Fruit fly (Drosophila melanogaster) whole organism, embryonic: ENCODE measurements around the gene CG11679.

ENCODE experiments used
- BEAF-32 ChIP-seq: fragments of 200-800 bp; sonication (Bioruptor generic); optimal IDR thresholded peaks from 3 replicates; lab custom pipeline; 2017; ENCODE audit warnings: missing biosample characterization, missing genetic modification characterization, mild to moderate bottlenecking, moderate library complexity, missing genetic modification reagents
- CG12299 ChIP-seq: fragments of 200-800 bp; sonication (Bioruptor generic); optimal IDR thresholded peaks from 2 replicates; lab custom pipeline; 2018; ENCODE audit warnings: missing biosample characterization, mild to moderate bottlenecking, missing genetic modification characterization
- CG12391 ChIP-seq: fragments of 200-800 bp; sonication (Bioruptor generic); optimal IDR thresholded peaks from 3 replicates; lab custom pipeline; 2018; ENCODE audit warnings: missing biosample characterization, mild to moderate bottlenecking, missing genetic modification characterization, moderate library complexity
- CG13287 ChIP-seq: fragments of 200-800 bp; sonication (Bioruptor generic); IDR thresholded peaks from 2 replicates; pipeline ENCODE4 v1.3.6; 2022; ENCODE audit warnings: missing biosample characterization, missing genetic modification characterization; ENCODE audit not compliant: partially characterized antibody
- CG14441 ChIP-seq: fragments of 200-800 bp; sonication (Bioruptor generic); IDR thresholded peaks from 2 replicates; pipeline ENCODE4 v1.3.6; 2022; ENCODE audit warnings: missing biosample characterization, missing genetic modification characterization
- CG16813 ChIP-seq: fragments of 200-800 bp; sonication (Bioruptor generic); IDR thresholded peaks from 3 replicates; pipeline ENCODE4 v1.3.6; 2022; ENCODE audit warnings: missing biosample characterization, missing genetic modification characterization; ENCODE audit not compliant: partially characterized antibody
- CG17359 ChIP-seq: fragments of 200-800 bp; sonication (Bioruptor generic); optimal IDR thresholded peaks from 3 replicates; lab custom pipeline; 2018; ENCODE audit warnings: missing biosample characterization, mild to moderate bottlenecking, missing genetic modification characterization, moderate library complexity
- CG1832 ChIP-seq: fragments of 200-800 bp; sonication (Bioruptor generic); optimal IDR thresholded peaks from 2 replicates; lab custom pipeline; 2017; ENCODE audit warnings: missing biosample characterization, mild to moderate bottlenecking, missing genetic modification characterization, inconsistent platforms
- CG18619 ChIP-seq: fragments of 200-800 bp; sonication (Bioruptor generic); optimal IDR thresholded peaks from 3 replicates; lab custom pipeline; 2017; ENCODE audit warnings: missing biosample characterization, mild to moderate bottlenecking, missing genetic modification characterization
- CG31224 ChIP-seq: fragments of 200-800 bp; sonication (Bioruptor generic); IDR thresholded peaks from 2 replicates; pipeline ENCODE4 v1.3.6; 2022; ENCODE audit warnings: missing biosample characterization, missing genetic modification characterization
- CG31388 ChIP-seq: fragments of 200-800 bp; sonication (Bioruptor generic); optimal IDR thresholded peaks from 2 replicates; lab custom pipeline; 2016; ENCODE audit warnings: missing biosample characterization, missing genetic modification characterization
- CG3838 ChIP-seq: fragments of 200-800 bp; sonication (Bioruptor generic); optimal IDR thresholded peaks from 3 replicates; lab custom pipeline; 2016; ENCODE audit warnings: missing biosample characterization, missing genetic modification characterization
- CG6272 ChIP-seq: fragments of 200-800 bp; sonication (Bioruptor generic); IDR thresholded peaks from 2 replicates; pipeline ENCODE4 v1.3.6; 2022; ENCODE audit warnings: missing biosample characterization, missing genetic modification characterization
- CG6654 ChIP-seq: fragments of 200-800 bp; sonication (Bioruptor generic); optimal IDR thresholded peaks from 2 replicates; lab custom pipeline; 2017; ENCODE audit warnings: missing biosample characterization, mild to moderate bottlenecking, missing genetic modification characterization
- CG6791 ChIP-seq: fragments of 200-800 bp; sonication (Bioruptor generic); IDR thresholded peaks from 3 replicates; pipeline ENCODE4 v1.3.6; 2022; ENCODE audit warnings: missing biosample characterization, missing genetic modification characterization; ENCODE audit not compliant: partially characterized antibody
- CG8290 ChIP-seq, 3 experiments: fragments of 200-800 bp; sonication (Bioruptor generic); optimal IDR thresholded peaks; 2 replicates each; lab custom pipeline; 2016 to 2019; ENCODE audit warnings: missing biosample characterization in 3 of 3, missing genetic modification characterization in 3 of 3, mild to moderate bottlenecking in 2 of 3, moderate library complexity in 1 of 3
- CG9797 ChIP-seq: fragments of 200-800 bp; sonication (Bioruptor generic); optimal IDR thresholded peaks from 3 replicates; lab custom pipeline; 2018; ENCODE audit warnings: missing biosample characterization, mild to moderate bottlenecking, missing genetic modification characterization
- CG9876 ChIP-seq: fragments of 200-800 bp; sonication (Bioruptor generic); optimal IDR thresholded peaks from 2 replicates; lab custom pipeline; 2016; ENCODE audit warnings: missing biosample characterization, missing genetic modification characterization
- CoRest ChIP-seq: fragments of 200-800 bp; sonication (Bioruptor generic); optimal IDR thresholded peaks from 3 replicates; lab custom pipeline; 2018; ENCODE audit warnings: missing biosample characterization, mild to moderate bottlenecking, missing genetic modification characterization, moderate library complexity
- Dek ChIP-seq: fragments of 200-800 bp; sonication (Bioruptor generic); optimal IDR thresholded peaks from 3 replicates; lab custom pipeline; 2019; ENCODE audit warnings: missing biosample characterization, mild to moderate bottlenecking, missing genetic modification characterization, moderate library complexity
- Dp ChIP-seq: fragments of 200-800 bp; sonication (Bioruptor generic); optimal IDR thresholded peaks from 2 replicates; lab custom pipeline; 2018; ENCODE audit warnings: missing biosample characterization, mild to moderate bottlenecking, missing genetic modification characterization, moderate library complexity
- E2f2 ChIP-seq: fragments of 200-800 bp; sonication (Bioruptor generic); IDR thresholded peaks from 2 replicates; pipeline ENCODE4 v1.3.6; 2022; ENCODE audit warnings: missing biosample characterization, missing genetic modification characterization
- Fer2 ChIP-seq: fragments of 200-800 bp; sonication (Bioruptor generic); optimal IDR thresholded peaks from 2 replicates; lab custom pipeline; 2018; ENCODE audit warnings: missing biosample characterization, mild to moderate bottlenecking, missing genetic modification characterization, moderate library complexity
- Gug ChIP-seq: fragments of 200-800 bp; sonication (Bioruptor generic); IDR thresholded peaks from 4 replicates; pipeline ENCODE4 v1.3.6; 2022; ENCODE audit warnings: missing biosample characterization, missing genetic modification characterization
- HHEX ChIP-seq: fragments of 200-800 bp; sonication (Bioruptor generic); optimal IDR thresholded peaks from 3 replicates; lab custom pipeline; 2017; ENCODE audit warnings: missing biosample characterization, mild to moderate bottlenecking, missing genetic modification characterization, missing genetic modification reagents
- HLHmδ ChIP-seq: fragments of 200-800 bp; sonication (Bioruptor generic); optimal IDR thresholded peaks from 2 replicates; lab custom pipeline; 2018; ENCODE audit warnings: missing biosample characterization, mild to moderate bottlenecking, missing genetic modification characterization, moderate library complexity
- HmgD ChIP-seq: fragments of 200-800 bp; sonication (Bioruptor generic); optimal IDR thresholded peaks from 3 replicates; lab custom pipeline; 2016; ENCODE audit warnings: missing biosample characterization, missing genetic modification characterization
- Med ChIP-seq: fragments of 200-800 bp; sonication (Bioruptor generic); peaks from one replicate; lab custom pipeline; 2016; ENCODE audit warnings: missing biosample characterization, missing genetic modification characterization, mild to moderate bottlenecking, inconsistent platforms, moderate library complexity
- Nf-YC ChIP-seq: fragments of 200-800 bp; optimal IDR thresholded peaks from 3 replicates; lab custom pipeline; 2019; ENCODE audit warnings: missing biosample characterization, mild to moderate bottlenecking, missing genetic modification characterization, moderate library complexity
- Pdp1 ChIP-seq, 2 experiments: fragments of 200-800 bp; sonication (Bioruptor generic); optimal IDR thresholded peaks; 3 replicates each; lab custom pipeline; 2016; ENCODE audit warnings: missing biosample characterization in 2 of 2, missing genetic modification characterization in 2 of 2, mild to moderate bottlenecking in 1 of 2, moderate library complexity in 1 of 2
- Scr ChIP-seq: fragments of 200-800 bp; sonication (Bioruptor generic); IDR thresholded peaks from 2 replicates; pipeline ENCODE4 v1.3.6; 2022; ENCODE audit warnings: missing biosample characterization, missing genetic modification characterization; ENCODE audit not compliant: partially characterized antibody
- Xbp1 ChIP-seq: fragments of 200-800 bp; sonication (Bioruptor generic); optimal IDR thresholded peaks from 3 replicates; lab custom pipeline; 2016; ENCODE audit warnings: missing biosample characterization, mild to moderate bottlenecking, missing genetic modification characterization
- YL-1 ChIP-seq: fragments of 200-800 bp; sonication (Bioruptor generic); optimal IDR thresholded peaks from 3 replicates; lab custom pipeline; 2017; ENCODE audit warnings: missing biosample characterization, mild to moderate bottlenecking, missing genetic modification characterization
- ac ChIP-seq: fragments of 200-800 bp; sonication (Bioruptor generic); optimal IDR thresholded peaks from 3 replicates; lab custom pipeline; 2017; ENCODE audit warnings: missing biosample characterization, mild to moderate bottlenecking, missing genetic modification characterization
- amos ChIP-seq: fragments of 200-800 bp; sonication (Bioruptor generic); IDR thresholded peaks from 2 replicates; pipeline ENCODE4 v1.3.6; 2022; ENCODE audit warnings: missing biosample characterization, missing genetic modification characterization; ENCODE audit not compliant: partially characterized antibody
- cato ChIP-seq: fragments of 200-800 bp; sonication (Bioruptor generic); optimal IDR thresholded peaks from 2 replicates; lab custom pipeline; 2016; ENCODE audit warnings: missing biosample characterization, missing genetic modification characterization, borderline replicate concordance
- chinmo ChIP-seq: fragments of 200-800 bp; sonication (Bioruptor generic); IDR thresholded peaks from 4 replicates; pipeline ENCODE4 v1.3.6; 2022; ENCODE audit warnings: missing biosample characterization, missing genetic modification characterization; ENCODE audit not compliant: partially characterized antibody
- crc ChIP-seq: fragments of 200-800 bp; sonication (Bioruptor generic); optimal IDR thresholded peaks from 2 replicates; lab custom pipeline; 2016; ENCODE audit warnings: missing biosample characterization, missing genetic modification characterization
- jigr1 ChIP-seq: fragments of 200-800 bp; sonication (Bioruptor generic); IDR thresholded peaks from 3 replicates; pipeline ENCODE4 v1.3.6; 2022; ENCODE audit warnings: missing biosample characterization, missing genetic modification characterization
- lola ChIP-seq, 3 experiments: fragments of >200 bp in 2 of 3; fragments of 200-800 bp in 1 of 3; sonication (Bioruptor generic) in 1 of 3; optimal IDR thresholded peaks; 2 replicates each; lab custom pipeline; 2017 to 2019; ENCODE audit warnings: missing biosample characterization in 3 of 3, missing genetic modification characterization in 3 of 3, mild to moderate bottlenecking in 1 of 3, moderate library complexity in 1 of 3
- luna ChIP-seq: fragments of 200-800 bp; sonication (Bioruptor generic); optimal IDR thresholded peaks from 2 replicates; lab custom pipeline; 2016; ENCODE audit warnings: missing biosample characterization, missing genetic modification characterization
- mld ChIP-seq: fragments of 200-800 bp; sonication (Bioruptor generic); IDR thresholded peaks from 3 replicates; pipeline ENCODE4 v1.3.6; 2022; ENCODE audit warnings: missing biosample characterization, missing genetic modification characterization; ENCODE audit not compliant: partially characterized antibody
- row ChIP-seq: fragments of 200-800 bp; sonication (Bioruptor generic); IDR thresholded peaks from 3 replicates; pipeline ENCODE4 v1.3.6; 2022; ENCODE audit warnings: missing biosample characterization, missing genetic modification characterization
- salm ChIP-seq: fragments of 200-800 bp; sonication (Bioruptor generic); optimal IDR thresholded peaks from 2 replicates; lab custom pipeline; 2018; ENCODE audit warnings: missing biosample characterization, mild to moderate bottlenecking, missing genetic modification characterization
- sna ChIP-seq: fragments of 200-800 bp; sonication (Bioruptor generic); IDR thresholded peaks from 2 replicates; pipeline ENCODE4 v1.3.6; 2022; ENCODE audit warnings: missing biosample characterization, missing genetic modification characterization; ENCODE audit not compliant: partially characterized antibody
- sqz ChIP-seq: fragments of 200-800 bp; sonication (Bioruptor generic); optimal IDR thresholded peaks from 3 replicates; lab custom pipeline; 2018; ENCODE audit warnings: missing biosample characterization, mild to moderate bottlenecking, missing genetic modification characterization
- tll ChIP-seq, 2 experiments: fragments of 200-800 bp in 1 of 2; fragments of >200 bp in 1 of 2; sonication (Bioruptor generic) in 1 of 2; optimal IDR thresholded peaks; 2 replicates each; lab custom pipeline; 2017 to 2019; ENCODE audit warnings: missing biosample characterization in 2 of 2, missing genetic modification characterization in 2 of 2, mild to moderate bottlenecking in 1 of 2, moderate library complexity in 1 of 2
- trh ChIP-seq: fragments of 200-800 bp; sonication (Bioruptor generic); optimal IDR thresholded peaks from 2 replicates; lab custom pipeline; 2016; ENCODE audit warnings: missing biosample characterization, missing genetic modification characterization

The CG11679 gene

dm6 chrX:15731968-15732367 is 6.8 kb downstream of the CG11679 start, which contains the start of gene CG8191 (continued):
- TF ChIP-seq E2f2: peak; percentile 87
- TF ChIP-seq chinmo: peak; percentile 90; the same call in 3 of the 4 replicates
- TF ChIP-seq Med (GFP tag; lab: Kevin White, UChicago): peak; percentile 44
- peak; percentile 85 for TF ChIP-seq Dp (GFP tag; lab: Kevin White, UChicago)
- TF ChIP-seq CG16813: peak; percentile 68
- peak; percentile 72 for TF ChIP-seq amos (GFP tag; lab: Robert Waterston, UW)
- peak; percentile 23 for TF ChIP-seq YL-1
- peak; percentile 66 for TF ChIP-seq Scr

dm6 chrX:15712409-15712808 is 26.3 kb downstream of the CG11679 start, which contains the start of gene HUWE1:
Gene HUWE1, plus strand, starts transcription at chrX:15712628.
- TF ChIP-seq HmgD (GFP tag; lab: Kevin White, UChicago) (peak; percentile 43), CG9876 (no peak), Dek (tag; lab: Kevin White, UChicago) (no peak), cato (GFP tag; lab: Kevin White, UChicago) (no peak), CG6654 (GFP tag; lab: Kevin White, UChicago) (no peak), ac (GFP tag; lab: Kevin White, UChicago) (no peak), CG9797 (GFP tag; lab: Kevin White, UChicago) (peak; percentile 66), CG12391 (peak; percentile 37), salm (tag; lab: Kevin White, UChicago) (peak; percentile 2), CG14441 (no peak), BEAF-32 (GFP tag; lab: Kevin White, UChicago) (peak; percentile 90), sqz (no peak), CG12299 (peak; percentile 32), row (GFP tag; lab: Robert Waterston, UW) (peak; percentile 71), Gug (GFP tag; lab: Robert Waterston, UW) (no peak), CoRest (tag; lab: Kevin White, UChicago) (no peak), sna (GFP tag; lab: Robert Waterston, UW) (peak; percentile 44), jigr1 (GFP tag; lab: Robert Waterston, UW) (no peak), tll (GFP tag; optimal IDR thresholded peaks at IDR 0.05; lab: Kevin White, UChicago) (peak in 1 of 2 experiments; percentile 9), CG3838 (GFP tag; lab: Kevin White, UChicago) (no peak), crc (no peak), CG13287 (GFP tag; lab: Robert Waterston, UW) (peak; percentile 89), Nf-YC (tag; lab: Kevin White, UChicago) (no peak), CG1832 (GFP tag; lab: Kevin White, UChicago) (no peak), Xbp1 (GFP tag; lab: Kevin White, UChicago) (no peak), Fer2 (tag; lab: Kevin White, UChicago) (no peak), mld (peak; percentile 66; the same call in 2 of the 3 replicates), lola (GFP tag; optimal IDR thresholded peaks at IDR 0.05; lab: Kevin White, UChicago) (no peak), CG31388 (GFP tag; lab: Kevin White, UChicago) (no peak), luna (no peak), HLHmδ (no peak), CG8290 (GFP tag; optimal IDR thresholded peaks at IDR 0.05; lab: Kevin White, UChicago) (no peak), CG8290 (tag; optimal IDR thresholded peaks at IDR 0.05; lab: Kevin White, UChicago) (no peak), Pdp1 (GFP tag; optimal IDR thresholded peaks at IDR 0.05; lab: Kevin White, UChicago) (no peak), CG31224 (GFP tag; lab: Robert Waterston, UW) (no peak), CG6272 (GFP tag; lab: Robert Waterston, UW) (no peak), Scr (peak; percentile 83), HHEX (no peak), CG17359 (tag; lab: Kevin White, UChicago) (no peak), CG18619 (GFP tag; lab: Kevin White, UChicago) (no peak), CG6791 (peak; percentile 76), trh (no peak)
